Worm (Caenorhabditis elegans) whole organism, late embryonic: ENCODE results near the gene hlh-28.

ENCODE experiments used
- lin-11 ChIP-seq: fragments of 200-800 bp; sonication (Bioruptor generic); optimal IDR thresholded peaks from 2 replicates; lab custom pipeline; 2018; ENCODE audit warnings: mild to moderate bottlenecking, missing genetic modification characterization, missing compliant biosample characterization
- unc-55 ChIP-seq: sonication (generic microtip); optimal IDR thresholded peaks from 2 replicates; lab custom pipeline; 2017; ENCODE audit warnings: missing biosample characterization, missing genetic modification reagents, missing genetic modification characterization

ce11 chrX:17516941-17517340 lies 33.9 kb upstream of the hlh-28 start:
- TF ChIP-seq unc-55 (GFP tag; lab: Kevin White, UChicago) (no peak), lin-11 (tag; lab: Kevin White, UChicago) (no peak)
